Worm (Caenorhabditis elegans): ENCODE data around the gene clec-185.

ce11 chrIV:12487194-12487593, 48.7 kb downstream of the clec-185 start, which contains the start of gene sru-26:
- TF ChIP-seq T22C8.4 (GFP tag; IDR thresholded peaks at IDR 0.05) = no peak
- no peak for TF ChIP-seq med-1 (GFP tag; optimal IDR thresholded peaks at IDR 0.05; ENCODE audit: insufficient read depth)
- no peak for TF ChIP-seq flt-1 (GFP tag; IDR thresholded peaks at IDR 0.05)
- no peak for TF ChIP-seq ztf-29 (GFP tag; IDR thresholded peaks at IDR 0.05)
- TF ChIP-seq klf-2 (GFP tag; conservative IDR thresholded peaks at IDR 0.05) = no peak
- no peak for TF ChIP-seq tab-1 (GFP tag; IDR thresholded peaks at IDR 0.05)
- TF ChIP-seq ref-1 (GFP tag; conservative IDR thresholded peaks at IDR 0.05) = no peak
- no peak for TF ChIP-seq ztf-23 (GFP tag; IDR thresholded peaks at IDR 0.05)
- TF ChIP-seq cog-1 (tag; optimal IDR thresholded peaks at IDR 0.05) = no peak

Measured in whole organism, midembryonic.